Fruit fly (Drosophila melanogaster): ENCODE data around the gene mtm.

mtm gene

DNA sequence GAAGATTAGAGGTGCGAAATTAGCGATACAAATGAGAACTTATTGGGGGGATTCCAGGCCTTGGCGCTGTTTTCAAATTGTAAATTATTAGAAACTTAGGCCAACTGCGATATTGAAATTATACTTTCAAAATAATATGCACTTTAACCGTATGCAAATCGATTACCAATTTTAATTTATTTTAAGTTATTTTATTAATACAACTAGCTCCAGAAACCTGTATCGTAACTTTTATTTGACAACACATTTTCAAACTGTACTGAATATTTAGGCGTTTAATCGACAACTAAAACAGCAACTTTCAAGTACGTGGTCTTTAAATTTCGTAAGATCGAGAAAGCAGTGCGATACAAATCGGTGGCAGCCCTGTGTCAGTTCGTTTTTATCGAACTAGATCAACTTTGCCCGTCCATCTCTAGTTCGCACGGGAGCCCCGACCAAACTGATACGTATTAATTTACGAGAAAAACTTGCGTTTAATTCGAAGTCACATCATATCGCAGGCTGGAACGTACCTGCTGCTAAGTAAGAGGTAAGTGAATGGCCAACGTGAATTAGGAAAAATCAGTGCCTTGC lies 33.9 kb upstream of the mtm start, which contains the start of the genes CG9154 and Kr-h2 (continued):
- TF ChIP-seq lilli (GFP tag; optimal IDR thresholded peaks at IDR 0.05) (peak; percentile 36), sug (tag; optimal IDR thresholded peaks at IDR 0.05) (peak; percentile 64), CG14667 (GFP tag; IDR thresholded peaks at IDR 0.05) (no peak), CG14965 (GFP tag; optimal IDR thresholded peaks at IDR 0.05; ENCODE audit: borderline replicate concordance) (no peak), CG34422 (GFP tag; IDR thresholded peaks at IDR 0.05) (peak; percentile 11; the same call in 1 of the 3 replicates), Xbp1 (GFP tag; optimal IDR thresholded peaks at IDR 0.05) (peak; percentile 81), CG2875 (GFP tag; optimal IDR thresholded peaks at IDR 0.05) (no peak), CG2116 (GFP tag; optimal IDR thresholded peaks at IDR 0.05) (peak; percentile 98), CG4328 (GFP tag; optimal IDR thresholded peaks at IDR 0.05) (peak; percentile 24), kay (GFP tag; optimal IDR thresholded peaks at IDR 0.05) (no peak), hbn (GFP tag; IDR thresholded peaks at IDR 0.05; ENCODE audit: partially characterized antibody) (peak; percentile 33; the same call in 1 of the 2 replicates), amos (GFP tag; IDR thresholded peaks at IDR 0.05; ENCODE audit: partially characterized antibody) (peak; percentile 75), CG17361 (GFP tag; IDR thresholded peaks at IDR 0.05) (peak; percentile 54), bbx (GFP tag; IDR thresholded peaks at IDR 0.05; ENCODE audit: partially characterized antibody) (peak; percentile 63), Ptx1 (GFP tag; IDR thresholded peaks at IDR 0.05) (no peak), CG2129 (GFP tag; IDR thresholded peaks at IDR 0.05; ENCODE audit: partially characterized antibody) (peak; percentile 32; the same call in 1 of the 2 replicates), CG42726 (GFP tag; IDR thresholded peaks at IDR 0.05; ENCODE audit: partially characterized antibody) (peak; percentile 69), CHES-1-like (GFP tag; optimal IDR thresholded peaks at IDR 0.05) (peak; percentile 32), nerfin-2 (GFP tag; IDR thresholded peaks at IDR 0.05; ENCODE audit: partially characterized antibody) (peak; percentile 68), wek (GFP tag; optimal IDR thresholded peaks at IDR 0.05) (peak; percentile 95), Sry-δ (GFP tag; optimal IDR thresholded peaks at IDR 0.05) (peak; percentile 93), ato (GFP tag; IDR thresholded peaks at IDR 0.05; ENCODE audit: partially characterized antibody) (peak; percentile 62; the same call in 1 of the 2 replicates), nmo (GFP tag; optimal IDR thresholded peaks at IDR 0.05) (peak; percentile 61), NfI (GFP tag; optimal IDR thresholded peaks at IDR 0.05) (peak; percentile 56), MESR4 (GFP tag; optimal IDR thresholded peaks at IDR 0.05) (peak; percentile 94), Pdp1 (GFP tag; optimal IDR thresholded peaks at IDR 0.05) (peak in 1 of 2 experiments; percentile 18), D19B (GFP tag; optimal IDR thresholded peaks at IDR 0.05) (peak; percentile 25), vnd (GFP tag; IDR thresholded peaks at IDR 0.05; ENCODE audit: partially characterized antibody) (peak; percentile 68), Jarid2 (GFP tag; optimal IDR thresholded peaks at IDR 0.05) (peak; percentile 14), Myb (GFP tag; optimal IDR thresholded peaks at IDR 0.05) (peak; percentile 87), lab (GFP tag; optimal IDR thresholded peaks at IDR 0.05) (peak; percentile 69), CG8290 (GFP tag; optimal IDR thresholded peaks at IDR 0.05) (no peak), CG8290 (tag; optimal IDR thresholded peaks at IDR 0.05) (peak in 1 of 2 experiments; percentile 48), Dref (GFP tag; IDR thresholded peaks at IDR 0.05) (peak; percentile 96), CG13287 (GFP tag; IDR thresholded peaks at IDR 0.05; ENCODE audit: partially characterized antibody) (peak; percentile 64), CG15514 (GFP tag; optimal IDR thresholded peaks at IDR 0.05) (peak; percentile 100), pnt (GFP tag; optimal IDR thresholded peaks at IDR 0.05) (no peak), Hsf (GFP tag; optimal IDR thresholded peaks at IDR 0.05) (peak; percentile 32), Sin3A (optimal IDR thresholded peaks at IDR 0.05) (peak; percentile 48), CG30403 (GFP tag; optimal IDR thresholded peaks at IDR 0.05) (peak; percentile 48), CG15269 (tag; optimal IDR thresholded peaks at IDR 0.05) (peak; percentile 33), Dll (GFP tag; IDR thresholded peaks at IDR 0.05; ENCODE audit: partially characterized antibody) (peak; percentile 66; the same call in 2 of the 4 replicates), chinmo (GFP tag; IDR thresholded peaks at IDR 0.05; ENCODE audit: partially characterized antibody) (peak; percentile 23; the same call in 1 of the 4 replicates), gem (tag; optimal IDR thresholded peaks at IDR 0.05) (peak; percentile 56), BEAF-32 (GFP tag; optimal IDR thresholded peaks at IDR 0.05) (peak; percentile 73), CG7928 (GFP tag; optimal IDR thresholded peaks at IDR 0.05) (peak; percentile 75), dimm (GFP tag; IDR thresholded peaks at IDR 0.05) (no peak), rib (GFP tag; IDR thresholded peaks at IDR 0.05) (no peak)

Data from whole organism, embryonic.